Fruit fly (Drosophila melanogaster): ENCODE results near the gene Uba4.

Uba4 gene

DNA sequence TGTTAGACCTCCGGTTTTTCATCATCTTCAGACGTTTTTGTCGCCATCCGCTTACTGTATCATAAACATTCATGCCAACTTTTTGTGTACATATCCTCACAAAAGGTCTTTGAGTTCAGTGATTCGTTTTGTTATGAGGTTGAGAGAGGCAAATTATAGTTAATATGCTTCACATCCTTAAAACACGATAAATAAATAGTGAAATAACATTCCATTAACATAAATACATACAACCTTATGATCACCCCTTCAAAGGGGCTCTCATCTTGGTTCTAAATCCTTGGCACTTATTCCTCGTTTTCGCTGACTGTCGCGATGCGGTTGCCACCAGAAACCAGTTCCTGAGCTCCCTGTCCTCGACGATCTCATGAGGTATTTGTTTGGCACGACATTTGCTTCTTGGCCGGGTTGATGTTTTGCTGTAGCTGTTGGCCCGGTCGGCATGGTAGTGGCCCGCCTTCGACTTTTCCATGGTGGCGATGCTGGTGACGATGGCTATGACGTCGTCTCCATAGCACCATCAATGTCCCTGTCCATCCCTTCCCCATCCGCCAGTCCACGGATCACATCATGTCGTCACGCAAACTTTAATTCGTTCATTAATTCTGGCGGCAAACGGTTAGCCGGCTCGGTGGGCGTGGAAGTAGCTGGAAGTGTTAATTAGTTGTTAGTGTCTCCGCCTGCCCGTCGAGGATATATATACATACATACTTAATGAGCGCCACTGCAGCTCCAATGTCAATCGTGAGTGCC, 48.1 kb upstream of the Uba4 start (continued):
- TF ChIP-seq OdsH (GFP tag; optimal IDR thresholded peaks at IDR 0.05) (peak; percentile 32), Met (GFP tag; optimal IDR thresholded peaks at IDR 0.05) (peak; percentile 48), acj6 (GFP tag; optimal IDR thresholded peaks at IDR 0.05) (peak; percentile 15), CG15336 (GFP tag; IDR thresholded peaks at IDR 0.05) (no peak)

DNA sequence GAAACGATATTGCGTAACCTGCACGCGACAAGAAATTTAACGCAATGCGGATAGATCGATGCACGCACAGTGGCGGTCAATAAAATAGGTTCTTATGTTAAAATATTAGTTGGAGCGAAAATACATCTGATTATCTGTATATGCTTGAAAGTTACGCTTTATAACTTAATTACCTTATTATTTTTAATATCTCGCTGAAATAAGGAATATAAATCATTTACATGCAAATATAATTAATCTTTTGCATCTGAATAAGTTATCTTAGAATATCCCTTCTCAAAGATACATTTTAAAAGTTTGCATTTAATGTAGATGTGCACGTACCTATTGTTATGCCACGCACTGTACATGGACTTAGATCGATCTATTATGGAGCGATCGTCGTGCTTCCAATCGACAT, 45.5 kb upstream of the Uba4 start:
- peak; percentile 24 for TF ChIP-seq vri (GFP tag; optimal IDR thresholded peaks at IDR 0.05)
- peak; percentile 33 for TF ChIP-seq Smox (GFP tag; optimal IDR thresholded peaks at IDR 0.05)
- peak; percentile 81 for TF ChIP-seq CG32006 (GFP tag; optimal IDR thresholded peaks at IDR 0.05)
- TF ChIP-seq Lpt (GFP tag; optimal IDR thresholded peaks at IDR 0.05), result peak; percentile 63
- TF ChIP-seq lz (GFP tag; optimal IDR thresholded peaks at IDR 0.05), result peak; percentile 40
- TF ChIP-seq Eip75B (GFP tag; optimal IDR thresholded peaks at IDR 0.05), result peak; percentile 55
- TF ChIP-seq topi (GFP tag; optimal IDR thresholded peaks at IDR 0.05), result peak; percentile 36
- peak; percentile 53 for TF ChIP-seq Sox14 (GFP tag; optimal IDR thresholded peaks at IDR 0.05)
- no peak for TF ChIP-seq CG7368 (GFP tag; optimal IDR thresholded peaks at IDR 0.05)
- peak; percentile 48 for TF ChIP-seq esn (GFP tag; optimal IDR thresholded peaks at IDR 0.05)
- TF ChIP-seq Ets21C (GFP tag; optimal IDR thresholded peaks at IDR 0.05), result no peak
- TF ChIP-seq Hr4 (GFP tag; optimal IDR thresholded peaks at IDR 0.05), result peak; percentile 66
- TF ChIP-seq Eip78C (GFP tag), result peak; percentile 93
- TF ChIP-seq CG34406 (GFP tag; optimal IDR thresholded peaks at IDR 0.05), result peak; percentile 53
- peak; percentile 47 for TF ChIP-seq CG8632 (GFP tag; optimal IDR thresholded peaks at IDR 0.05)
- peak; percentile 65 for TF ChIP-seq dsx (GFP tag; optimal IDR thresholded peaks at IDR 0.05; ENCODE audit: poor library complexity, severe bottlenecking)
- TF ChIP-seq CG8119 (GFP tag; IDR thresholded peaks at IDR 0.05), result peak; percentile 85
- TF ChIP-seq Sox15 (GFP tag; optimal IDR thresholded peaks at IDR 0.05), result no peak
- TF ChIP-seq cyc (GFP tag; optimal IDR thresholded peaks at IDR 0.05), result peak; percentile 6
- peak; percentile 51 for TF ChIP-seq CG16779 (tag; optimal IDR thresholded peaks at IDR 0.05)
- peak; percentile 51 for TF ChIP-seq spab (GFP tag; optimal IDR thresholded peaks at IDR 0.05)
- TF ChIP-seq CG4318 (GFP tag; optimal IDR thresholded peaks at IDR 0.05), result peak; percentile 26
- peak; percentile 1 for TF ChIP-seq CG11902 (GFP tag; optimal IDR thresholded peaks at IDR 0.05)
- TF ChIP-seq net (GFP tag; optimal IDR thresholded peaks at IDR 0.05), result peak; percentile 64
- peak; percentile 59 for TF ChIP-seq pdm3 (GFP tag; optimal IDR thresholded peaks at IDR 0.05)
- TF ChIP-seq Blimp-1 (GFP tag; optimal IDR thresholded peaks at IDR 0.05), result no peak
- peak; percentile 66 for TF ChIP-seq CG3919 (GFP tag; optimal IDR thresholded peaks at IDR 0.05)
- peak; percentile 72 for TF ChIP-seq achi (GFP tag; optimal IDR thresholded peaks at IDR 0.05)
- TF ChIP-seq ss (GFP tag; optimal IDR thresholded peaks at IDR 0.05), result peak; percentile 54 to 57
- peak; percentile 74 for TF ChIP-seq CG6808 (GFP tag; optimal IDR thresholded peaks at IDR 0.05)
- peak; percentile 45 for TF ChIP-seq fd59A (GFP tag; optimal IDR thresholded peaks at IDR 0.05)
- TF ChIP-seq fkh (GFP tag; optimal IDR thresholded peaks at IDR 0.05), result no peak
- peak; percentile 26; the same call in 1 of the 2 replicates for TF ChIP-seq Gug (GFP tag; IDR thresholded peaks at IDR 0.05)
- TF ChIP-seq CG31627 (GFP tag; optimal IDR thresholded peaks at IDR 0.05), result peak; percentile 25
- TF ChIP-seq eg (GFP tag; IDR thresholded peaks at IDR 0.05), result 0 out of 3 replicates have a peak, but pooled peaks have one; percentile 40
- TF ChIP-seq CG3032 (tag; optimal IDR thresholded peaks at IDR 0.05), result peak; percentile 79
- peak in 1 of 2 experiments; percentile 72 for TF ChIP-seq salr (GFP tag; optimal IDR thresholded peaks at IDR 0.05)
- TF ChIP-seq dac (GFP tag; optimal IDR thresholded peaks at IDR 0.05), result no peak
- TF ChIP-seq CG6276 (GFP tag; optimal IDR thresholded peaks at IDR 0.05), result peak; percentile 64
- TF ChIP-seq svp (GFP tag), result peak; percentile 72
- peak; percentile 59; the same call in 2 of the 3 replicates for TF ChIP-seq CG6163 (GFP tag; IDR thresholded peaks at IDR 0.05)
- peak; percentile 77 for TF ChIP-seq CG15336 (GFP tag; IDR thresholded peaks at IDR 0.05)
- peak; percentile 76 for TF ChIP-seq Ets96B (tag; optimal IDR thresholded peaks at IDR 0.05)
- no peak for TF ChIP-seq CG6854 (GFP tag; optimal IDR thresholded peaks at IDR 0.05)
- peak; percentile 61 for TF ChIP-seq CG10669 (GFP tag; optimal IDR thresholded peaks at IDR 0.05)
- TF ChIP-seq CG10631 (GFP tag; optimal IDR thresholded peaks at IDR 0.05), result peak; percentile 70
